Worm (Caenorhabditis elegans) whole organism, mixed stage, embryonic: Measurements from ENCODE around the gene ins-13.

Experiments used
- ces-1 ChIP-seq: fragments of 150-350 bp; optimal IDR thresholded peaks from 2 replicates; lab custom pipeline; 2014; ENCODE audit warnings: missing biosample characterization, missing genetic modification reagents, missing genetic modification characterization
- elt-3 ChIP-seq: fragments of 150-350 bp; optimal IDR thresholded peaks from 2 replicates; lab custom pipeline; 2014; ENCODE audit warnings: missing biosample characterization, missing genetic modification characterization
- ham-2 ChIP-seq: fragments of 200-800 bp; sonication (Bioruptor generic); optimal IDR thresholded peaks from 2 replicates; lab custom pipeline; 2018; ENCODE audit warnings: mild to moderate bottlenecking, missing genetic modification characterization, missing compliant biosample characterization
- lin-13 ChIP-seq: fragments of 150-350 bp; optimal IDR thresholded peaks from 2 replicates; lab custom pipeline; 2014; ENCODE audit warnings: missing biosample characterization, missing genetic modification characterization
- mls-2 ChIP-seq: sonication (generic microtip); optimal IDR thresholded peaks from 2 replicates; lab custom pipeline; 2016; ENCODE audit warnings: mild to moderate bottlenecking, missing genetic modification characterization, moderate library complexity, missing compliant biosample characterization
- nhr-28 ChIP-seq: fragments of 150-350 bp; optimal IDR thresholded peaks from 2 replicates; lab custom pipeline; 2014; ENCODE audit warnings: missing biosample characterization, missing genetic modification characterization
- pha-4 ChIP-seq: fragments of 150-350 bp; optimal IDR thresholded peaks from 2 replicates; lab custom pipeline; 2018; ENCODE audit warnings: missing biosample characterization, missing genetic modification reagents, missing genetic modification characterization
- sem-2 ChIP-seq: fragments of 200-800 bp; sonication (Bioruptor generic); optimal IDR thresholded peaks from 2 replicates; lab custom pipeline; 2018; ENCODE audit warnings: mild to moderate bottlenecking, missing genetic modification characterization, missing compliant biosample characterization
- snpc-4 ChIP-seq: fragments of 150-350 bp; optimal IDR thresholded peaks from 2 replicates; lab custom pipeline; 2014; ENCODE audit warnings: missing biosample characterization, missing genetic modification characterization
- sptf-1 ChIP-seq: sonication (generic microtip); optimal IDR thresholded peaks from 2 replicates; lab custom pipeline; 2017; ENCODE audit warnings: mild to moderate bottlenecking, missing genetic modification characterization, moderate library complexity, missing compliant biosample characterization
- tbx-8 ChIP-seq: fragments of 200-800 bp; sonication (Bioruptor generic); optimal IDR thresholded peaks from 2 replicates; lab custom pipeline; 2018; ENCODE audit warnings: mild to moderate bottlenecking, missing genetic modification characterization, moderate library complexity, missing compliant biosample characterization
- unc-39 ChIP-seq: fragments of 150-350 bp; optimal IDR thresholded peaks from 2 replicates; lab custom pipeline; 2014; ENCODE audit warnings: missing biosample characterization, missing genetic modification characterization
- ztf-11 ChIP-seq: fragments of 150-350 bp; optimal IDR thresholded peaks from 2 replicates; lab custom pipeline; 2014; ENCODE audit warnings: missing biosample characterization, missing genetic modification characterization

ce11 chrII:5554788-5555187 is 10.1 kb upstream of the ins-13 start:
- TF ChIP-seq ham-2 (GFP tag; lab: Kevin White, UChicago) (no peak), lin-13 (tag; lab: Kevin White, UChicago) (no peak), unc-39 (no peak), tbx-8 (GFP tag; lab: Kevin White, UChicago) (no peak), ztf-11 (tag; lab: Kevin White, UChicago) (no peak), nhr-28 (tag; lab: Kevin White, UChicago) (no peak), ces-1 (GFP tag; lab: Kevin White, UChicago) (no peak), pha-4 (tag; lab: Kevin White, UChicago) (no peak), elt-3 (no peak), sem-2 (GFP tag; lab: Kevin White, UChicago) (no peak), snpc-4 (no peak), mls-2 (no peak), sptf-1 (tag; lab: Kevin White, UChicago) (no peak)
